Worm (Caenorhabditis elegans) whole organism, L3 larva: ENCODE results near the gene F44E7.5.

Experiments
- aly-2 ChIP-seq: fragments of 150-350 bp; optimal IDR thresholded peaks from 2 replicates; lab custom pipeline; 2014; ENCODE audit warnings: missing biosample characterization, missing genetic modification characterization
- ama-1 ChIP-seq: fragments of 150-350 bp; optimal IDR thresholded peaks from 2 replicates; lab custom pipeline; 2018
- ceh-16 ChIP-seq: sonication (generic microtip); optimal IDR thresholded peaks from 2 replicates; lab custom pipeline; 2017; ENCODE audit warnings: missing biosample characterization, missing genetic modification characterization
- ceh-28 ChIP-seq: fragments of 150-350 bp; optimal IDR thresholded peaks from 2 replicates; lab custom pipeline; 2014; ENCODE audit warnings: missing biosample characterization, missing genetic modification reagents, missing genetic modification characterization
- ceh-9 ChIP-seq: sonication (generic microtip); optimal IDR thresholded peaks from 2 replicates; lab custom pipeline; 2018; ENCODE audit warnings: missing biosample characterization, missing genetic modification characterization
- daf-12 ChIP-seq: fragments of 150-350 bp; optimal IDR thresholded peaks from 2 replicates; lab custom pipeline; 2014; ENCODE audit warnings: missing biosample characterization, missing genetic modification reagents, missing genetic modification characterization
- egl-27 ChIP-seq: sonication (generic microtip); optimal IDR thresholded peaks from 4 replicates; lab custom pipeline; 2017; ENCODE audit warnings: missing biosample characterization, missing genetic modification reagents, missing genetic modification characterization
- egl-5 ChIP-seq: fragments of 150-350 bp; optimal IDR thresholded peaks from 2 replicates; lab custom pipeline; 2017; ENCODE audit warnings: missing biosample characterization, missing genetic modification reagents, missing genetic modification characterization, inconsistent platforms
- elt-1 ChIP-seq: fragments of 150-350 bp; optimal IDR thresholded peaks from 2 replicates; lab custom pipeline; 2014; ENCODE audit warnings: missing biosample characterization, missing genetic modification characterization
- elt-2 ChIP-seq: sonication (generic microtip); optimal IDR thresholded peaks from 2 replicates; lab custom pipeline; 2016; ENCODE audit warnings: missing genetic modification reagents, mild to moderate bottlenecking, missing genetic modification characterization, missing compliant biosample characterization
- elt-3 ChIP-seq, 3 experiments: fragments of 150-350 bp in 1 of 3; sonication (generic microtip) in 2 of 3; optimal IDR thresholded peaks; 2 replicates in 2 of 3; 4 replicates in 1 of 3; lab custom pipeline; 2014 to 2017; ENCODE audit warnings: missing biosample characterization in 3 of 3, missing genetic modification characterization in 3 of 3
- fkh-10 ChIP-seq: sonication (generic microtip); optimal IDR thresholded peaks from 2 replicates; lab custom pipeline; 2017; ENCODE audit warnings: missing biosample characterization, missing genetic modification reagents, missing genetic modification characterization
- fos-1 ChIP-seq: fragments of 150-350 bp; optimal IDR thresholded peaks from 2 replicates; lab custom pipeline; 2014; ENCODE audit warnings: missing biosample characterization, missing genetic modification characterization
- hmg-11 ChIP-seq: sonication (generic microtip); optimal IDR thresholded peaks from 2 replicates; lab custom pipeline; 2016; ENCODE audit warnings: missing genetic modification characterization, missing compliant biosample characterization
- jun-1 ChIP-seq: fragments of 150-350 bp; optimal IDR thresholded peaks from 2 replicates; lab custom pipeline; 2014; ENCODE audit warnings: missing biosample characterization, missing genetic modification reagents, missing genetic modification characterization
- lin-15B ChIP-seq: fragments of 150-350 bp; optimal IDR thresholded peaks from 2 replicates; lab custom pipeline; 2014; ENCODE audit warnings: missing biosample characterization, missing genetic modification characterization
- lin-39 ChIP-seq: fragments of 150-350 bp; optimal IDR thresholded peaks from 2 replicates; lab custom pipeline; 2018; ENCODE audit warnings: missing biosample characterization, missing genetic modification reagents, missing genetic modification characterization
- mdl-1 ChIP-seq: fragments of 150-350 bp; optimal IDR thresholded peaks from 2 replicates; lab custom pipeline; 2014; ENCODE audit warnings: missing biosample characterization, missing genetic modification characterization
- mml-1 ChIP-seq: fragments of 150-350 bp; sonication (generic microtip); optimal IDR thresholded peaks from 3 replicates; lab custom pipeline; 2014; ENCODE audit warnings: missing biosample characterization, missing genetic modification characterization
- nfya-1 ChIP-seq: sonication (generic microtip); optimal IDR thresholded peaks from 2 replicates; lab custom pipeline; 2017; ENCODE audit warnings: missing genetic modification characterization, mild to moderate bottlenecking, missing compliant biosample characterization, antibody characterized with exemption, moderate library complexity; ENCODE audit not compliant: insufficient read depth
- nhr-11 ChIP-seq: fragments of 150-350 bp; optimal IDR thresholded peaks from 2 replicates; lab custom pipeline; 2014; ENCODE audit warnings: missing biosample characterization, missing genetic modification characterization
- nhr-23 ChIP-seq: fragments of 150-350 bp; optimal IDR thresholded peaks from 2 replicates; lab custom pipeline; 2014; ENCODE audit warnings: missing biosample characterization, missing genetic modification reagents, missing genetic modification characterization
- nhr-237 ChIP-seq: fragments of 150-350 bp; optimal IDR thresholded peaks from 2 replicates; lab custom pipeline; 2014; ENCODE audit warnings: missing biosample characterization, missing genetic modification characterization
- nhr-25 ChIP-seq: sonication (generic microtip); optimal IDR thresholded peaks from 2 replicates; lab custom pipeline; 2017; ENCODE audit warnings: missing biosample characterization, missing genetic modification characterization
- nhr-43 ChIP-seq: sonication (generic microtip); optimal IDR thresholded peaks from 2 replicates; lab custom pipeline; 2016; ENCODE audit warnings: mild to moderate bottlenecking, missing genetic modification characterization, missing compliant biosample characterization; ENCODE audit not compliant: poor library complexity, severe bottlenecking
- nhr-67 ChIP-seq: fragments of 150-350 bp; optimal IDR thresholded peaks from 2 replicates; lab custom pipeline; 2014; ENCODE audit warnings: missing biosample characterization, missing genetic modification characterization
- pqm-1 ChIP-seq: fragments of 150-350 bp; optimal IDR thresholded peaks from 2 replicates; lab custom pipeline; 2017; ENCODE audit warnings: missing biosample characterization, missing genetic modification characterization, inconsistent platforms
- sea-2 ChIP-seq: fragments of 150-350 bp; sonication (generic microtip); optimal IDR thresholded peaks from 4 replicates; lab custom pipeline; 2014; ENCODE audit warnings: missing biosample characterization, missing genetic modification reagents, missing genetic modification characterization
- skn-1 ChIP-seq: fragments of 150-350 bp; optimal IDR thresholded peaks from 2 replicates; lab custom pipeline; 2014; ENCODE audit warnings: missing biosample characterization, missing genetic modification characterization
- tbx-2 ChIP-seq: sonication (generic microtip); optimal IDR thresholded peaks from 2 replicates; lab custom pipeline; 2016; ENCODE audit warnings: mild to moderate bottlenecking, missing genetic modification characterization, missing compliant biosample characterization
- unc-39 ChIP-seq: sonication (generic microtip); optimal IDR thresholded peaks from 4 replicates; lab custom pipeline; 2017; ENCODE audit warnings: missing biosample characterization, missing genetic modification characterization
- unc-62 ChIP-seq: fragments of 150-350 bp; sonication (generic microtip); optimal IDR thresholded peaks from 4 replicates; lab custom pipeline; 2014; ENCODE audit warnings: missing biosample characterization, missing genetic modification reagents, missing genetic modification characterization
- ztf-11 ChIP-seq: fragments of 150-350 bp; optimal IDR thresholded peaks from 2 replicates; lab custom pipeline; 2014; ENCODE audit warnings: missing biosample characterization, missing genetic modification characterization

F44E7.5 gene

ce11 chrV:5772503-5772902 is 8.2 kb downstream of the F44E7.5 start:
- TF ChIP-seq elt-2 (no peak), daf-12 (no peak), aly-2 (no peak), elt-3 (tag; optimal IDR thresholded peaks at IDR 0.05; lab: Kevin White, UChicago) (no peak), mdl-1 (tag; lab: Kevin White, UChicago) (no peak), fkh-10 (GFP tag; lab: Kevin White, UChicago) (no peak), fos-1 (tag; lab: Kevin White, UChicago) (no peak), mml-1 (tag; lab: Kevin White, UChicago) (no peak), skn-1 (no peak), jun-1 (tag; lab: Kevin White, UChicago) (no peak), unc-39 (tag; lab: Kevin White, UChicago) (no peak), nhr-67 (tag; lab: Kevin White, UChicago) (no peak), ceh-16 (no peak)

- TF ChIP-seq ama-1 (lab: Kevin White, UChicago) (peak; percentile 26), sea-2 (GFP tag; lab: Kevin White, UChicago) (no peak), daf-12 (no peak), nhr-43 (tag; lab: Kevin White, UChicago) (no peak), nhr-23 (tag; lab: Kevin White, UChicago) (peak; percentile 27)
Observed at ce11 chrV:5771627-5772026, 9.1 kb downstream of the F44E7.5 start, which contains the start of gene F44E7.3. TSS of gene F44E7.3 (plus strand) at chrV:5771945.

ce11 chrV:5769999-5770398 is 10.7 kb downstream of the F44E7.5 start:
- TF ChIP-seq daf-12: no peak
- peak; percentile 14 for TF ChIP-seq nhr-23 (tag; lab: Kevin White, UChicago)

ce11 chrV:5769500-5769899 is 11.2 kb downstream of the F44E7.5 start:
- peak; percentile 81 for TF ChIP-seq elt-2
- TF ChIP-seq hmg-11 (tag; lab: Kevin White, UChicago): no peak
- TF ChIP-seq pqm-1 (tag; lab: Kevin White, UChicago): peak; percentile 69
- TF ChIP-seq nhr-23 (tag; lab: Kevin White, UChicago): no peak
- TF ChIP-seq ztf-11 (tag; lab: Kevin White, UChicago): no peak
- no peak for TF ChIP-seq sea-2 (GFP tag; lab: Kevin White, UChicago)
- no peak for TF ChIP-seq nfya-1

- TF ChIP-seq egl-27 (peak; percentile 45), lin-39 (peak; percentile 42), elt-2 (peak; percentile 87), mdl-1 (tag; lab: Kevin White, UChicago) (peak; percentile 7), ceh-28 (tag; lab: Kevin White, UChicago) (peak; percentile 54), jun-1 (tag; lab: Kevin White, UChicago) (peak; percentile 56), nhr-237 (no peak), tbx-2 (tag; lab: Kevin White, UChicago) (peak; percentile 32), ceh-9 (tag; lab: Kevin White, UChicago) (no peak), nhr-25 (tag; lab: Kevin White, UChicago) (peak; percentile 62), nhr-11 (no peak), elt-3 (tag; optimal IDR thresholded peaks at IDR 0.05; lab: Kevin White, UChicago) (peak in 2 of 3 experiments; percentile 18 to 63), egl-5 (tag; lab: Kevin White, UChicago) (peak; percentile 24), elt-1 (peak; percentile 20), ztf-11 (tag; lab: Kevin White, UChicago) (no peak), nhr-23 (tag; lab: Kevin White, UChicago) (peak; percentile 95), unc-62 (GFP tag; lab: Kevin White, UChicago) (peak; percentile 45), nhr-43 (tag; lab: Kevin White, UChicago) (peak; percentile 88), pqm-1 (tag; lab: Kevin White, UChicago) (peak; percentile 72), mml-1 (tag; lab: Kevin White, UChicago) (peak; percentile 63), lin-15B (tag; lab: Kevin White, UChicago) (no peak), nfya-1 (peak; percentile 42)
Observed at ce11 chrV:5768292-5768695, 12.4 kb downstream of the F44E7.5 start.
